Worm (Caenorhabditis elegans) whole organism, mixed stage, embryonic: ENCODE results near the gene xbx-5.

Experiments used
- bed-3 ChIP-seq: fragments of 200-800 bp; sonication (Bioruptor generic); optimal IDR thresholded peaks from 3 replicates; lab custom pipeline; 2018; ENCODE audit warnings: mild to moderate bottlenecking, missing genetic modification characterization, moderate library complexity, missing compliant biosample characterization
- blmp-1 ChIP-seq: fragments of 150-350 bp; optimal IDR thresholded peaks from 2 replicates; lab custom pipeline; 2014; ENCODE audit warnings: missing biosample characterization, missing genetic modification characterization
- ces-1 ChIP-seq: fragments of 150-350 bp; optimal IDR thresholded peaks from 2 replicates; lab custom pipeline; 2014; ENCODE audit warnings: missing biosample characterization, missing genetic modification reagents, missing genetic modification characterization
- elt-1 ChIP-seq: sonication (generic microtip); optimal IDR thresholded peaks from 2 replicates; lab custom pipeline; 2017; ENCODE audit warnings: missing genetic modification characterization, mild to moderate bottlenecking, missing compliant biosample characterization, antibody characterized with exemption, moderate library complexity, borderline replicate concordance; ENCODE audit not compliant: insufficient read depth
- lin-13 ChIP-seq: fragments of 150-350 bp; optimal IDR thresholded peaks from 2 replicates; lab custom pipeline; 2014; ENCODE audit warnings: missing biosample characterization, missing genetic modification characterization
- lin-32 ChIP-seq: fragments of 200-800 bp; sonication (Bioruptor generic); optimal IDR thresholded peaks from 2 replicates; lab custom pipeline; 2018; ENCODE audit warnings: mild to moderate bottlenecking, missing genetic modification characterization, missing compliant biosample characterization
- lsy-2 ChIP-seq: fragments of 150-350 bp; optimal IDR thresholded peaks from 2 replicates; lab custom pipeline; 2014; ENCODE audit warnings: missing biosample characterization, missing genetic modification characterization
- mep-1 ChIP-seq: fragments of 150-350 bp; optimal IDR thresholded peaks from 2 replicates; lab custom pipeline; 2017; ENCODE audit warnings: missing biosample characterization, missing genetic modification reagents, missing genetic modification characterization, inconsistent platforms
- snpc-4 ChIP-seq: fragments of 150-350 bp; optimal IDR thresholded peaks from 2 replicates; lab custom pipeline; 2014; ENCODE audit warnings: missing biosample characterization, missing genetic modification characterization
- unc-39 ChIP-seq: fragments of 150-350 bp; optimal IDR thresholded peaks from 2 replicates; lab custom pipeline; 2014; ENCODE audit warnings: missing biosample characterization, missing genetic modification characterization

DNA sequence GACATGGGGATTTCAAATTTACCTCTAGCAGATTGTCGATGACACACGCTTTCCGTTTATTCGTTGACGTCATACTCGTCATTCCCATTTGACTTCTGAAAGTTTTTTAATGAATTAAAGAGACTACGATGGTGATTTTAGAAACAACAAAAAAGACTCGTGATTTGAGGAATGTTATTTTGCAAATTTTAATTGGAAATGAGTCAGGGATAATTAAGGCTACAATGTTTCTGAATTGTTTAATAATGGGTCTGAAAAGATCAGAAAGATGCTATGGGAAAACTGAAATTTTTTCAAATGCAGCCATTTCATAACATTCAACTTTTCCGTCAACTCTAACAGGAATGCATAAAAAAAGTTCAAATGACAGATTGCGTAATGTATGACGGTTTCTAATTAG is 38.8 kb downstream of the xbx-5 start, which contains the start of gene C44F1.1:
- no peak for TF ChIP-seq ces-1 (GFP tag; lab: Kevin White, UChicago)
- TF ChIP-seq blmp-1 (tag; lab: Kevin White, UChicago) = no peak
- TF ChIP-seq bed-3 (GFP tag; lab: Kevin White, UChicago) = no peak
- TF ChIP-seq snpc-4 (tag; lab: Kevin White, UChicago) = no peak
- TF ChIP-seq unc-39 (tag; lab: Kevin White, UChicago) = no peak
- no peak for TF ChIP-seq lin-32 (GFP tag; lab: Kevin White, UChicago)
- no peak for TF ChIP-seq lsy-2
- TF ChIP-seq lin-13 = no peak
- TF ChIP-seq mep-1 (tag; lab: Kevin White, UChicago) = no peak
- no peak for TF ChIP-seq elt-1 (tag; lab: Kevin White, UChicago)
